Worm (Caenorhabditis elegans): Measurements from ENCODE around the gene B0564.2.

Gene B0564.2

DNA sequence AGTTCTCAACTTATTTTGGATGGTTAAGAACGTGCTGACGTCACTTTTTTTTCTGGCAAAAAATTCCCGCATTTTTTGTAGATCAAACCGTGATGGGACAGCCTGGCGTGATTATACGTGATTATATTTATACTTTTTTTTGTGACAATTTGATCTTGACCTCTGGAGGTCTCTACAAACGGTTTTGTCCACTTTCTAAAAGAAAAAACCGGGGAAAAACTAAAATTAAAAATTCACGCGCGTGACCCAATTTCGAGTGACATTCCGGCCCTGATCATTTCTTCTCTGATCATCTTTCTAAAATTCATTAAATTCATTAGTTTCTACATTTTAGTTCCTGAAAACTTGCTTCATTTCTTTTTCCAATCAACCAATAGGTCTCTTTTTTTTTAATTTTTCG, 2.6 kb upstream of the B0564.2 start, which contains the start of gene rde-11:
Gene rde-11, plus strand, starts transcription at position 301 of the 400 bp plus-strand sequence.
- TF ChIP-seq B0336.3 (GFP tag; IDR thresholded peaks at IDR 0.05) (no peak), somi-1 (GFP tag; optimal IDR thresholded peaks at IDR 0.05) (no peak), efl-1 (GFP tag; optimal IDR thresholded peaks at IDR 0.05) (peak; percentile 44), madf-6 (GFP tag; IDR thresholded peaks at IDR 0.05) (peak; percentile 63), xnd-1 (tag; optimal IDR thresholded peaks at IDR 0.05) (peak; percentile 49), hmg-1.2 (GFP tag; IDR thresholded peaks at IDR 0.05) (no peak), madf-3 (GFP tag; IDR thresholded peaks at IDR 0.05) (no peak), ceh-100 (GFP tag; IDR thresholded peaks at IDR 0.05) (no peak)

DNA sequence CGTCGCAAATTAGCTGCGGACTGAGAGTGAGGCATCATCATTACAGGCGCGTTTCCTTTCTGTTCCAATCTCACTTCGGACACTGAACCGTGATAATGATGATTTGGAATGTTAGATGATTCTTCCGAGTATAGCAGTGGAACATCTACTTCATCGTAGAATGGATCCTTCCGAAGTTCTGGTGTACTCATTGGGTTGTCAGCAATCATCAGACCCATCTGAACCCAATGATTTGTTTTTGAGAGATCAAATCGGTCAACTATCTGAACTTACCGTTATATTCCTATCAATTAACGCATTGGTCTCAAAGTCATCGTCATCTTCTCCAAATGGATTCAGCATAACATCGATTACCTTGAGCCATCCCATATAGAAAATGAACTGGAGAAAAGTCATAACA, 971 bp downstream of the B0564.2 start:
- TF ChIP-seq hmg-20 (GFP tag; IDR thresholded peaks at IDR 0.05) = no peak
- no peak for TF ChIP-seq lsl-1 (GFP tag; optimal IDR thresholded peaks at IDR 0.05)
- no peak for TF ChIP-seq F49E8.2 (tag; optimal IDR thresholded peaks at IDR 0.05; ENCODE audit: insufficient read depth)
- TF ChIP-seq F52B5.7 (tag; optimal IDR thresholded peaks at IDR 0.05) = no peak
- TF ChIP-seq hrde-1 (tag; optimal IDR thresholded peaks at IDR 0.05; ENCODE audit: borderline replicate concordance) = no peak
- no peak for TF ChIP-seq gei-17 (GFP tag; optimal IDR thresholded peaks at IDR 0.05)
- no peak for TF ChIP-seq snpc-1.3 (tag; optimal IDR thresholded peaks at IDR 0.05; ENCODE audit: insufficient read depth)
- TF ChIP-seq cebp-1 (GFP tag; IDR thresholded peaks at IDR 0.05) = no peak
- TF ChIP-seq cebp-1 (tag; optimal IDR thresholded peaks at IDR 0.05) = no peak
- no peak for TF ChIP-seq pha-4 (tag; optimal IDR thresholded peaks at IDR 0.05)
- no peak for TF ChIP-seq rcor-1 (GFP tag; IDR thresholded peaks at IDR 0.05)
- TF ChIP-seq chd-7 (tag; optimal IDR thresholded peaks at IDR 0.05) = no peak
- no peak for TF ChIP-seq rpc-1 (optimal IDR thresholded peaks at IDR 0.05)
- TF ChIP-seq rpc-1 (tag; optimal IDR thresholded peaks at IDR 0.05) = no peak
- no peak for TF ChIP-seq ztf-26 (tag; optimal IDR thresholded peaks at IDR 0.05)
- TF ChIP-seq hmg-1.2 (GFP tag; IDR thresholded peaks at IDR 0.05) = no peak
- TF ChIP-seq T07F8.4 (tag; optimal IDR thresholded peaks at IDR 0.05) = no peak
- TF ChIP-seq B0035.1 (tag; optimal IDR thresholded peaks at IDR 0.05) = no peak
- TF ChIP-seq F57C9.4 (tag; optimal IDR thresholded peaks at IDR 0.05) = no peak
- no peak for TF ChIP-seq hsf-1 (GFP tag; IDR thresholded peaks at IDR 0.05)
- no peak for TF ChIP-seq nhr-90 (tag; optimal IDR thresholded peaks at IDR 0.05)

DNA sequence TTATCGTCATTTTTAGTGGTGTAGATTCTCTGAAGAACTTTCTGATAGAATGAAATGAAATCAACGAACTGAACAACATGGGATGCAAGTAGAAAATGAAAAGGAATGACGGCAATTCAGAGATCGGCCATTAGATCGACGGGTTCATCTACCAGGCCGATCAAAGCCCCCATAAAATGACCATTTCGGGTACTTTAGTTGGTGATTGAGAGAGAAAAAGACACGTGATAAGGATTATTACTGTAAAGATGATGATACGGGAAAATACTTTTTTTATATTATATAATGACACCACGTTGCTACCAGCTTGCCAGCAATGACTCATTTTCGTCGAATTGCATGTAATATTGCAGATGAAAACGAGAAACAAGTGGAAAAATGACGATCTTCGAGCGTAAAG, 2.3 kb downstream of the B0564.2 start, which contains the start of gene best-1:
Gene best-1, minus strand, starts transcription at position 29 of the 400 bp plus-strand sequence.
- TF ChIP-seq ZK185.1 (tag; optimal IDR thresholded peaks at IDR 0.05; ENCODE audit: poor library complexity, severe bottlenecking) (no peak), lin-40 (tag; optimal IDR thresholded peaks at IDR 0.05) (peak; percentile 24)

DNA sequence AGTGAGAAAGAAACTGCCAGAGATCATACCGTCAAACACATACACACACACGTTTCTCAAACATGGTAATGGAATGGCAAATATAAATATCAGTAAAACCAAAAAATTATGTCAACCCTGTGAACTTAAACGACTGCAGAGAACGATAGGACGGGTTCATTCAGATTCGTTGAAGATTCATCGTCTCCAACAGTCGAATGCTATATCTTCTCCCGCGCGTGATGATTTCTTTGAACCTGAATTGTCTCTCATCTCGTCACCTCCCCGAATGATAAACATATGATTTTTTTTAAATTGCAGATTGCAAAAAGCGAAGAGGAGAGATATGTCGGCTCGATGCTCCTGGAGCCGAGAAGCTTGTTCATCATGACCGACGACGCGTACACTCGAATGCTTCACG, 3.4 kb downstream of the B0564.2 start:
- TF ChIP-seq egl-44 (GFP tag; IDR thresholded peaks at IDR 0.05) (no peak), Y53G8AR.9 (GFP tag; conservative IDR thresholded peaks at IDR 0.05) (no peak), lsy-27 (tag; optimal IDR thresholded peaks at IDR 0.05; ENCODE audit: borderline replicate concordance, insufficient read depth) (no peak), akir-1 (GFP tag; optimal IDR thresholded peaks at IDR 0.05) (no peak)

All from whole organism, young adult.